Fruit fly (Drosophila melanogaster): ENCODE measurements around the gene Meltrin.

Meltrin gene

dm6 chr3R:14692230-14692970 is 4.7 kb downstream of the Meltrin start (continued):
- TF ChIP-seq Adf1 (GFP tag; IDR thresholded peaks at IDR 0.05) (no peak), Oaz (GFP tag; IDR thresholded peaks at IDR 0.05) (no peak), BtbVII (GFP tag; optimal IDR thresholded peaks at IDR 0.05) (no peak), CG6813 (GFP tag; optimal IDR thresholded peaks at IDR 0.05) (peak; percentile 41), twi (tag; optimal IDR thresholded peaks at IDR 0.05) (peak; percentile 45), Sox100B (GFP tag; optimal IDR thresholded peaks at IDR 0.05) (peak; percentile 67), Poxn (GFP tag; IDR thresholded peaks at IDR 0.05) (no peak), CG32532 (GFP tag; IDR thresholded peaks at IDR 0.05) (no peak), CG2889 (GFP tag; IDR thresholded peaks at IDR 0.05) (no peak), CG31388 (GFP tag; optimal IDR thresholded peaks at IDR 0.05) (peak; percentile 37), CG43689 (GFP tag; IDR thresholded peaks at IDR 0.05) (no peak), CG10209 (GFP tag; optimal IDR thresholded peaks at IDR 0.05) (peak; percentile 27), pum (GFP tag; optimal IDR thresholded peaks at IDR 0.05) (peak; percentile 65), stwl (tag; optimal IDR thresholded peaks at IDR 0.05) (no peak), kah (GFP tag; optimal IDR thresholded peaks at IDR 0.05) (peak; percentile 41), ac (GFP tag; optimal IDR thresholded peaks at IDR 0.05) (no peak), cwo (GFP tag; optimal IDR thresholded peaks at IDR 0.05) (no peak), CG18619 (GFP tag; optimal IDR thresholded peaks at IDR 0.05) (no peak), dysf (GFP tag; IDR thresholded peaks at IDR 0.05) (peak; percentile 24; the same call in 1 of the 3 replicates), cato (GFP tag; optimal IDR thresholded peaks at IDR 0.05; ENCODE audit: borderline replicate concordance) (peak; percentile 30), fd96Cb (tag; optimal IDR thresholded peaks at IDR 0.05) (peak; percentile 82), sim (GFP tag; IDR thresholded peaks at IDR 0.05) (0 out of 2 replicates have a peak, but pooled peaks have one; percentile 19), dimm (GFP tag; IDR thresholded peaks at IDR 0.05) (0 out of 2 replicates have a peak, but pooled peaks have one; percentile 31), CG15269 (tag; optimal IDR thresholded peaks at IDR 0.05) (peak; percentile 9), Ada2b (GFP tag; IDR thresholded peaks at IDR 0.05) (peak; percentile 43; the same call in 1 of the 2 replicates), tup (GFP tag; optimal IDR thresholded peaks at IDR 0.05) (no peak), NC2α (GFP tag; optimal IDR thresholded peaks at IDR 0.05) (peak; percentile 49), CG8765 (GFP tag; IDR thresholded peaks at IDR 0.05) (peak; percentile 32; the same call in 1 of the 2 replicates), CG6683 (GFP tag; optimal IDR thresholded peaks at IDR 0.05) (no peak), CG15011 (GFP tag; optimal IDR thresholded peaks at IDR 0.05) (no peak), CG17328 (GFP tag; IDR thresholded peaks at IDR 0.05) (peak; percentile 79), CG11723 (GFP tag; optimal IDR thresholded peaks at IDR 0.05) (peak; percentile 44), CG10431 (GFP tag; optimal IDR thresholded peaks at IDR 0.05) (peak; percentile 22), Fer1 (GFP tag; optimal IDR thresholded peaks at IDR 0.05) (no peak), Fer3 (tag; optimal IDR thresholded peaks at IDR 0.05) (peak; percentile 31), dmrt11E (tag; optimal IDR thresholded peaks at IDR 0.05) (peak; percentile 87), HLH4C (GFP tag; IDR thresholded peaks at IDR 0.05; ENCODE audit: partially characterized antibody) (no peak), CG9876 (GFP tag; optimal IDR thresholded peaks at IDR 0.05) (peak; percentile 5), gcm (GFP tag; optimal IDR thresholded peaks at IDR 0.05) (peak; percentile 60), emc (GFP tag; optimal IDR thresholded peaks at IDR 0.05) (no peak), Ets65A (GFP tag) (no peak), CG18262 (tag; optimal IDR thresholded peaks at IDR 0.05) (peak; percentile 86), ssp (GFP tag; IDR thresholded peaks at IDR 0.05) (peak; percentile 50), oc (tag; optimal IDR thresholded peaks at IDR 0.05) (peak; percentile 56), mld (GFP tag; IDR thresholded peaks at IDR 0.05; ENCODE audit: partially characterized antibody) (no peak), CG15479 (GFP tag; optimal IDR thresholded peaks at IDR 0.05) (no peak), Gsc (GFP tag; IDR thresholded peaks at IDR 0.05) (no peak), Abd-B (GFP tag; optimal IDR thresholded peaks at IDR 0.05) (peak; percentile 60), CG16863 (GFP tag; optimal IDR thresholded peaks at IDR 0.05) (peak; percentile 66)

Measured in whole organism, embryonic.